Fruit fly (Drosophila melanogaster): ENCODE results near the gene CG6574.
A peak's percentile ranks its signal among the peaks of the same experiment; 100 is the strongest.

CG6574 gene

DNA sequence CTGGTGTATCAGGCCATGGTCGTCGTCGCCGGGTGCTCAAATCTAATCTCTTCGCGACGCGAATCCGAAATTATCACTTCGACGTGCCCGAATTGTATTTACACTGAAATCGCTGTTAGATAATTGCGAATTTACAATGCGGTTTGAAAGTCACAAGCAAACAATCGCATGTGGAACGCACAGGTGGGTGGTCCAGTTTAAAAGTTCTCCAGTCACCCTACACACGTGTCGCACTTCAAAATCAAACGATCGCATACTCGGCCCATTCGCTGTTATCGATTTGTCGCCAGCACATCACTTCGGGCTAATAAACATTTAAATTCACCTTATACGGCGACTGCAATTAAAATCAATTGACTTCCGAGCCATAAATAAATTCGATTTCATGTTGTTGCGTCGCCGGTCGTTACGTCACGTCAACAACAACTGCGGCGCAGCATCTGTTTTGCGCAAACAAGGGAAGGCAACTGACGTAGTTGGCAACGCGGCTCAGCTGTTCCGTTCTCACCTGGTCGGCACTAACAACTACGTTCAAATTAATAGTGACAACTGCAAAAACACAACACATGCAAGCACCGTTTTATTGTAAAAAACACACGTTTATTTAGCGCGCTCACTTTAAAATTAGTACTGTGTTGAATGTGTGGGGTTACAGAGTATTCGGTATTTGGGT lies at the start of gene CG6574:
CG6574 (minus strand) TSS at position 216 of the 673 bp plus-strand sequence.
- TF ChIP-seq CG8478 (optimal IDR thresholded peaks at IDR 0.05) (no peak), Dll (optimal IDR thresholded peaks at IDR 0.05) (no peak), EcR (GFP tag; optimal IDR thresholded peaks at IDR 0.05) (no peak), pan (optimal IDR thresholded peaks at IDR 0.05) (no peak), usp (GFP tag; optimal IDR thresholded peaks at IDR 0.05) (no peak), psq (optimal IDR thresholded peaks at IDR 0.05) (no peak)

DNA sequence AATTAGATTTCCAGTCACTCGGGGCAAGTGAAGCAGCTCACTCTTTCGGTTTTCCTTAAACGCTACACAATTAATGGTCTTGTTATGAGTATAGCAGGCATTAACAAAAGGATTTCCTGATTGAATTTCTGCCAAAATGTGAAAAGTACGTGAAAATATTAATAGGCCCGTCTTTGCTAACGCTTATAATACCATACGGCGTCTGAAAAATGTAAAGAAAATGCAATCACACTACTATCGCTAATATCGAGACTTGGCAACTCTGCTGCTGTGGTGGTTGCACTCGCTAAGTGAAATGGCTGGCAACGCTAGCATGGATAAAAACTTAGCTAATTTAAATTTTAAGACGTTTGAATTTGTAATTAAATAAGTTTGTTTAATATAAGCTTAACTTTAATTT lies 30.5 kb upstream of the CG6574 start, which contains the start of gene CG6621:
CG6621 (minus strand) TSS at position 205 of the 400 bp plus-strand sequence.
- TF ChIP-seq Dll (optimal IDR thresholded peaks at IDR 0.05) (no peak), pan (optimal IDR thresholded peaks at IDR 0.05) (no peak), CG8478 (optimal IDR thresholded peaks at IDR 0.05) (no peak), EcR (GFP tag; optimal IDR thresholded peaks at IDR 0.05) (no peak), psq (optimal IDR thresholded peaks at IDR 0.05) (no peak), usp (GFP tag; optimal IDR thresholded peaks at IDR 0.05) (no peak)

DNA sequence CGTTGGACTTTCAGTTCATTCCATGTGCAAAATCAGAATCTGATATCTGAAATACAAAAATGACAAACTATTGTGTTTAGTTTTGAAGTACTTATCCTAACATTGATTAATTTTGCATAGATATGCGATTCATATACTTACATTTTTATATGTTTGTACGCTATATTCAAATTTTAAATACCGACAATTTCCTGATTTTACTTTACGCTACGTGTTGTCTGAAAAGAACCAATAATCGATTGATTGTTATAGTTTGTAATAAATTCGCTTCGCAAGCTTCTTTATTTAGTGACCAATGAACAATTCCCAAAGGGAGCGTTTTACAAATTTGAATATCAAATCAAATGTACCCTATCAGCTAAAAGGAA lies 26.7 kb upstream of the CG6574 start, which contains the start of gene Ak3:
Ak3 (minus strand) TSS at position 69 of the 368 bp plus-strand sequence.
- TF ChIP-seq EcR (GFP tag; optimal IDR thresholded peaks at IDR 0.05), result no peak
- TF ChIP-seq psq (optimal IDR thresholded peaks at IDR 0.05), result no peak
- no peak for TF ChIP-seq Dll (optimal IDR thresholded peaks at IDR 0.05)
- no peak for TF ChIP-seq pan (optimal IDR thresholded peaks at IDR 0.05)
- no peak for TF ChIP-seq usp (GFP tag; optimal IDR thresholded peaks at IDR 0.05)
- no peak for TF ChIP-seq CG8478 (optimal IDR thresholded peaks at IDR 0.05)

DNA sequence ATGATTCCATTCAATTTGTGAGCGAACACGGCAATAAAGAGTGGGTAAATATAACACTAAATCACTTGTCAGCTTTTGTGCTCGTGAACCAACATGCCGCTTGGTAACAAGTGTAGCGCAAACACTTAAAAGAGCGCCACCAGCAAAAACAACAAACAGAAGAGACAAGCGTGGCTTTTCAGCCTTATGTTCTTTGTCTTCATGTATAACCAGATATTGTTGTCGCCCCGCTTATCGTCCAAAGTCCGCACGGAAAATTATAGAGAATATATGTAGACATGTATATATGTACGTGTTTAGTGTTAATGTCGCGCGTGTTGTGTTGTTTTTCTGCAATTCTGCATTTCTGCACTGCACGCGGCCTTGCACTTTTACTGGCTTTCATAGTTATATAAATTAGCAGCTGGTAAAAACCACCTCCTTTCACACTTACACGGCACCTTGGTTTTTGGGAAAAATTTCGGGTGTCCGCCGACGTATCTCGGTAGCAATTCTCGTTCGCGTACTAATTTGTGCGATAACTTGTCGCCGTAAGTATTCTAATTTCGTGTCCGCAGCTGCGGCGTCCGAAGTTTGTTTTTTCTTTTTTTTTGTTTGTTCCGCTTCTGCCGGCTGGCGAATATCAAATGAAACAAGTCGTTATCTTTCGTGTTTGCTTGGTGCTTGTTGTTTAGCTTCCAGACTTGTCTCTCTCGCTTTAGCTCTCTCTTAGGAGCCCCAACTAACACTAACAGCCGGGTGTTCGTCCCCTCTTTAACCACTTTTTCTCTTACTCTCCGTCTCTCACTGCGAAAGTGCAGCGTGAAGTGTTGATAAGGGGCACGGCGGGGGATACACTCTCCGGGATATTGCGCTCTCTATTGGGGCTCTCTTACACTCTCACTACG lies 26.1 kb upstream of the CG6574 start:
- TF ChIP-seq pan (optimal IDR thresholded peaks at IDR 0.05) (no peak), Dll (optimal IDR thresholded peaks at IDR 0.05) (peak; percentile 80), CG8478 (optimal IDR thresholded peaks at IDR 0.05) (no peak)

DNA sequence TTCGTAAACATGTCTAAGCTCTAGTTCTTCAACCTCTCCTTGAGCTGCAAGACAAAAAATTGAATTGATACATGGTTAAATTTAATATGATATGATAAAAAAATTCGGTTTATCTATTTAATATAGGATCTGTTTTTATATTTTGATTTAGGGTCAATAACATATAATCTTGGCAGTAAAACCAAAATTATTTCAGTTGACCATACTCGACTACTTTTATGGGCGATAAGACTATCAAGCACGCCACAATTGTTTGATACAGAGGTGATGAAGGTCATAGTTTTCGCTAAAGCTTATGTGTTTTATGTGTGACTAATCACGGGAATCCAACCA lies 25.5 kb upstream of the CG6574 start:
- TF ChIP-seq usp (GFP tag; optimal IDR thresholded peaks at IDR 0.05) (no peak), EcR (GFP tag; optimal IDR thresholded peaks at IDR 0.05) (no peak), psq (optimal IDR thresholded peaks at IDR 0.05) (no peak), pan (optimal IDR thresholded peaks at IDR 0.05) (no peak), Dll (optimal IDR thresholded peaks at IDR 0.05) (no peak), CG8478 (optimal IDR thresholded peaks at IDR 0.05) (no peak)

DNA sequence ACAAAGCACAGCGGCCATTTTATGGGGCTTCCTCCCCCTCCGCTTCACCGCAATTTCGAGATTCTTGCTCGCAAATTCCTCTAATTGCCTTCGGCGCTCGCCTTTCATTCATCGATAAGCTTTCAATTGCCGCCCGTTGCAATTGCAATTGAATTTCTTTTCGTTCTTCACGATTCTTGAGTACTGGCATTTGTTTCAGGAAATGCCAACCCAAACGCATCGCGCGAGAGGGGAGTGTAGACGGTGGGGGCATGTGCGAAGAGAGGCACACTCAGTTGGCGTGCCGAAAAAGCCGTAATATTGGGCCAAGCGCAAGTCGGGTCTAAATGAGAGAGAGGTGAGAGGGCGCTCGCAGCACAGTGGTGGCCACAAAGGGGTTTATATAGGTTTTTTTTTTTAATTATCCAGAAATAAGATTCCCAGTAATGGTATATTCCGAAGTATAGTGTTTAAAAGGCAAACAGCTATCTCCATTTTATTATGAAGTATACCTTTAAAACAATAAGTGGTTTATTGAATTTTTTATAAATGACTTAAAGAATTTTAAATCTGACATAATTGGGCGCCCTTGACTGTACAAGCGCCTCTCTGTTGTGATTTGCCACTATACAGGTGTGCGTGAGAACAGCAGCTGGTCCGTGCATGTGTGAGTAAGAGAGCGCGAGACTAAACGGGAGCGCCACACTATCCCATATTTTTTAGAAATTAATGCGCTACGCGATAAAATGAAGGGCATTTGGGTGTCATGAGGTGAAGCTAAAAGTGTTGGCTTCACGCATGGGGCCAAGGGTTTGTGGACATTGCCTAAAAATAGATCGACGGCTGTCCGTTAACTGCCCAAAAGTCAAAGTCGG lies 23.9 kb upstream of the CG6574 start:
- TF ChIP-seq Dll (optimal IDR thresholded peaks at IDR 0.05), result peak; percentile 87
- no peak for TF ChIP-seq CG8478 (optimal IDR thresholded peaks at IDR 0.05)

DNA sequence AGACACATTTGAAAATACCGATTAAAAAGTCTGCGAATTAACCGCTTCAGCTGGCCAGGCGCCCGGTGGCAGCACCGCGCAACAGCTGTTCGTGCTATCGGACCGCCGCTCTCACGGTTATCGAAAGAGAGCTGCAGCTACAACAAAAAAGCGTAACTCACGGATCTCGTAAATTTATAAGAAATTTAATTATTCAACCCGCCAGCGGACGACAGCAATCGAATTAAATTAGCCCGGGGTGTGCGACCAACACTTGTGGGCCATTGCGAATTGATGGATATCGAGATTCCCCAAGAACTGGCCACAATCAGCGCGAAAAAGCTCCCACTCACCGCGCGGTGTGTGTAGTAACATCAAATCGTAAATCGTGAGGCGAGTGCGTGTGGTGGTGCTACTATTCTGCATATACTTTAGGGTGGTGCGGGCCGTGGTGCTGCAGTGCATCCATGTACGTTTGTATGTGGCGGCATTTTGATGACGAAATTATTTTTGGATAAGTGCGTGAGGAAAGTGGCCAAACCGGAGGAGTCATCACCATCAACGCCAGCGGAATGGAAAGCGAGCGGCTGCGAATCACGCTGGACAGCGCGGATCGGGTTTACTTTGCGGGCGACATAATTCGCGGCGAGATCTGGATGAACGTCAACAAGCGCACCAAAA lies 22.8 kb upstream of the CG6574 start, which contains the start of gene Leash:
Leash (plus strand) TSS at position 119 of the 660 bp plus-strand sequence.
- TF ChIP-seq Dll (optimal IDR thresholded peaks at IDR 0.05), result peak; percentile 26
- no peak for TF ChIP-seq EcR (GFP tag; optimal IDR thresholded peaks at IDR 0.05)

DNA sequence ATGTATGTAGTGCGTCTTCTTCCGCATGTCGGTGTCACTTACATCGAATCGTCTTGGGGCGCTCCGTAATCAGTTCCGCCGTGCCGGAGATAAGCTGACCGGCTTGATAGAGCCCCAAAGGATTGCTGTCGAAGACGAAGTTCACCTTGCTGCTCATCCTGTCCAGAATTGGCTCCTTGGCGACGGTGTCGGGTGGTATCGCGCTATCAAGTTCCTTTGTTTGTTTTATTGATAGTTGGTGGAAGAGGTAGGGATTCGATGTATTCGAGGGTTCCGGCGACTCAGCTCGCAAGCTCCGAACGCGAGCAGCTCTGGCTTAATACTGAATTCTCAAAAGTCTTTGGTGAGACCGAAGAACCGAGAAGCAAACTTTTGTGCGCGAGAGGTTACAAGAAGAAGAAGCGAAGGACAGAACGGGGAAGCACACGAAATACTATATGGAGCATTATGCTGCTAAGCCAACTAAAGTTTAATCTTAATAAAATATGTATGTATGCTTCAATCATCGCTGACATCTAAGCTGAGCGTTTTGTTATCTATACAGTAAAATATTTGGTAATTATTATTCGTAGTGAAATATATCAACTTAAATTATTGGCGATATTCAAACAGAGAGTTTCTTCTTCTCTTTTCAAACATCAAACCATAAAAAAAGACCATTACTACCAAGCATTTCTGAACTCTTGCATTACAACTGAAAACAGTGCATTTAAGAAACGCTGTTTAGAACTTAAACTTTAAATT lies 22.1 kb upstream of the CG6574 start, which contains the start of gene CG14696:
CG14696 (minus strand) TSS at position 324 of the 744 bp plus-strand sequence.
- TF ChIP-seq EcR (GFP tag; optimal IDR thresholded peaks at IDR 0.05) (no peak), Dll (optimal IDR thresholded peaks at IDR 0.05) (no peak), pan (optimal IDR thresholded peaks at IDR 0.05) (no peak), psq (optimal IDR thresholded peaks at IDR 0.05) (no peak), CG8478 (optimal IDR thresholded peaks at IDR 0.05) (no peak), usp (GFP tag; optimal IDR thresholded peaks at IDR 0.05) (no peak)

DNA sequence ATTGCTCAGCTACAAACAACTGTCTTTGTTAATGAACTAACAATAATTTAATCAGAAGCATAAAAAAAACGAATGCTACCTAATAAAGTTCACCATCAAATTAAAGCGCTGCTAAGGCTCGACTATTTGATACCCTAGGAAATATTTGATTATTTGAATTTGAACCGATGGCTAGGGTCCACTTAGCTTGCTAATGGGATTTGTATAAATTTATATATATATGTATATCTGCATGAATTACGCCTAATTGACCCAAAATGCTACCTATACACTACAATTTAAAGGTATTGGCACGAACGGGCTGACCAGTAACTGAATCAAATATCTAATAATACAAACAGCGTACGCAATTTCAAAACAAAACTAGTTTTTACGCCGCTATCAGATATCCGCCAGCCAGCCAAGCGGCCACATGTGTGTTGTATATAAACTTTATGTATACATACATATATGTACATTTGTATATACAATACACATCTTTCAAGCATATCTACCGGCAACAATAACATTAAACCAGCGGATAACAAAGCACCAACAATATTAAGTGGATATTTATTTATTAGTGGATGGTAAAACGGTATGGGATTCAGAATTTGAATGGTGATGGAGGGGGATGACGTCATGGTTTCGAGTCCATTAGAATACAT lies 21.4 kb upstream of the CG6574 start:
- TF ChIP-seq usp (GFP tag; optimal IDR thresholded peaks at IDR 0.05) (no peak), Dll (optimal IDR thresholded peaks at IDR 0.05) (no peak), psq (optimal IDR thresholded peaks at IDR 0.05) (no peak), EcR (GFP tag; optimal IDR thresholded peaks at IDR 0.05) (no peak), CG8478 (optimal IDR thresholded peaks at IDR 0.05) (no peak), pan (optimal IDR thresholded peaks at IDR 0.05) (no peak)

DNA sequence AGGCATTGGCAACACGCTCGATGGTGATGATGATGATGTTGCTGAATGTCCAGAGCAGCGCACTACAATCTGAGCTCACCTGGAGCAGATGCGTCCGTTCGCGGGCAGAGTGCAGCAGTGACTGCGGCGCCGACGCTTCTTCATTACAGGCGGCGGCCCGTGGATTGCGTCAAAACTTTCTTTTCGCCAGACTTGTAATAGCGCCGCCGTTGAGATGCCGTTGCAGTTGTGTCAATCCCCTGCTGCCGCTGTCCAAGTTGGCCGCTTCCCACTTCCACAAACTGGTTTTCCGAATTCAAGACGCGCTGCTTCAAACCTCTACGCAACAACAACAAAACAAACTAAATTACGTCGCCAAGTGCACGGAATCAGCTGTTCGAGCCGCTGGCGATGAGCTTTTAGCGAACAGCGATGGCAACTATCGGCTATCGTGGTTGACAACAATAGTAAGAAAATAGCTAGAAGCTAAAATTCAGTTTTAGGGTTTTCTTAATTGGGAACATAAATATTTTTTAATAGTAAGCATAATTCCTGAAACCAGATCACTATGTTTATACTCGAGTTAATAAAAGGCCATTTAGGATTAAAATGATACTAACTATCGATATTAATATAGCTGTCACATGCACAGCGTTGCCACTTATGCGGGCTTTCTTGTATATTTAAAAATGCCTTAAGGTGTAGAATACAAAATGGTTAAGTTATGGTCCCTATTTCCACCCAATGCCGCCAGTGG lies 19.2 kb upstream of the CG6574 start, which contains the start of gene Tpc1:
Tpc1 (minus strand) TSS at position 365 of the 736 bp plus-strand sequence.
- no peak for TF ChIP-seq EcR (GFP tag; optimal IDR thresholded peaks at IDR 0.05)
- TF ChIP-seq CG8478 (optimal IDR thresholded peaks at IDR 0.05), result no peak
- TF ChIP-seq Dll (optimal IDR thresholded peaks at IDR 0.05), result peak; percentile 29
